Worm (Caenorhabditis elegans) whole organism, late embryonic: ENCODE results near the gene ZC262.13.

ENCODE experiments used
- ceh-45 ChIP-seq: fragments of 200-800 bp; sonication (Bioruptor generic); IDR thresholded peaks from 2 replicates; pipeline ENCODE4 v1.3.6; 2022; ENCODE audit warnings: missing genetic modification reagents, missing genetic modification characterization, missing compliant biosample characterization
- dmd-4 ChIP-seq: sonication (generic microtip); optimal IDR thresholded peaks from 2 replicates; lab custom pipeline; 2016; ENCODE audit warnings: borderline replicate concordance, missing genetic modification characterization, missing compliant biosample characterization
- hlh-30 ChIP-seq: sonication (generic microtip); optimal IDR thresholded peaks from 2 replicates; lab custom pipeline; 2017; ENCODE audit warnings: antibody characterized with exemption, missing genetic modification characterization, missing compliant biosample characterization; ENCODE audit not compliant: insufficient read depth
- hlh-6 ChIP-seq: sonication (generic microtip); optimal IDR thresholded peaks from 2 replicates; lab custom pipeline; 2016; ENCODE audit warnings: missing genotype, missing genetic modification characterization, missing compliant biosample characterization
- sox-2 ChIP-seq: fragments of 200-800 bp; sonication (Bioruptor generic); IDR thresholded peaks from 2 replicates; pipeline ENCODE4 v1.3.6; 2022; ENCODE audit warnings: missing genetic modification reagents, missing genetic modification characterization, missing compliant biosample characterization
- tbx-2 ChIP-seq: sonication (generic microtip); optimal IDR thresholded peaks from 2 replicates; lab custom pipeline; 2016; ENCODE audit warnings: missing genetic modification characterization, missing compliant biosample characterization

DNA sequence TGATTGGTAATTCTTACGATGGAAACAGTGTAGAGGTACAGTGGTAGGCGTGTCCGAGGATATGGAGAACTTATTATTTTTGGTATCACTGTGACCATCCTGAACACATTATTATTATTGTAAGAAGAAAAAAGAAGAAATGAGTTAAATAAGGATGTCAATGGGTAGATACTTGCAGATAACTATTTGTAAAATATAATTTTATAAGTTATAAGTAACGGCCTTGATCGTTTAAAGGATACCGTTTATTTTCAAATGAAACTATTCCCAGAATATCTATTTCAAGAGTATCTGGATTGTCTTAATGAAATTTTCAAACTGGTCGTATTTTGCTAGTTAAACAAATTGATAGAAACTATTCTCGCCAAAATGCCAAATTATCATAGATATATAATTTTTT, 5.8 kb upstream of the ZC262.13 start, which contains the start of gene F10E9.10:
- TF ChIP-seq sox-2 (GFP tag; lab: Robert Waterston, UW) (no peak), tbx-2 (tag; lab: Kevin White, UChicago) (no peak), dmd-4 (tag; lab: Kevin White, UChicago) (no peak), hlh-6 (tag; lab: Kevin White, UChicago) (no peak), ceh-45 (GFP tag; lab: Robert Waterston, UW) (no peak), hlh-30 (tag; lab: Kevin White, UChicago) (no peak)
